Fruit fly (Drosophila melanogaster) whole organism: Measurements from ENCODE around the gene Hez.

ENCODE experiments used
- CG8478 ChIP-seq: fragments of >200 bp; optimal IDR thresholded peaks from 2 replicates; lab custom pipeline; 2018; ENCODE audit warnings: inconsistent platforms
- Dll ChIP-seq: fragments of >200 bp; optimal IDR thresholded peaks from 2 replicates; lab custom pipeline; 2017
- EcR ChIP-seq, 2 experiments: fragments of >200 bp; optimal IDR thresholded peaks; 2 replicates each; lab custom pipeline; 2017; ENCODE audit warnings: missing biosample characterization in 2 of 2, missing genetic modification characterization in 2 of 2, missing genetic modification reagents in 2 of 2
- pan ChIP-seq: fragments of >200 bp; optimal IDR thresholded peaks from 2 replicates; lab custom pipeline; 2017
- psq ChIP-seq: fragments of >200 bp; optimal IDR thresholded peaks from 2 replicates; lab custom pipeline; 2017

dm6 chr3L:9847420-9847977 is 47.0 kb downstream of the Hez start:
- no peak for TF ChIP-seq psq (lab: Kevin White, UChicago)
- no peak for TF ChIP-seq pan (lab: Kevin White, UChicago)
- no peak for TF ChIP-seq CG8478
- no peak for TF ChIP-seq EcR (GFP tag; optimal IDR thresholded peaks at IDR 0.05; lab: Kevin White, UChicago)
- no peak for TF ChIP-seq Dll
